Fruit fly (Drosophila melanogaster) whole organism: ENCODE data around the gene geko.

Experiments
- CG8478 ChIP-seq: fragments of >200 bp; optimal IDR thresholded peaks from 2 replicates; lab custom pipeline; 2018; ENCODE audit warnings: inconsistent platforms
- Dll ChIP-seq: fragments of >200 bp; optimal IDR thresholded peaks from 2 replicates; lab custom pipeline; 2017
- EcR ChIP-seq, 2 experiments: fragments of >200 bp; optimal IDR thresholded peaks; 2 replicates each; lab custom pipeline; 2017; ENCODE audit warnings: missing biosample characterization in 2 of 2, missing genetic modification characterization in 2 of 2, missing genetic modification reagents in 2 of 2
- pan ChIP-seq: fragments of >200 bp; optimal IDR thresholded peaks from 2 replicates; lab custom pipeline; 2017
- psq ChIP-seq: fragments of >200 bp; optimal IDR thresholded peaks from 2 replicates; lab custom pipeline; 2017
- usp ChIP-seq: fragments of >200 bp; optimal IDR thresholded peaks from 2 replicates; lab custom pipeline; 2017; ENCODE audit warnings: missing biosample characterization, missing genetic modification characterization, mixed read lengths

geko gene

dm6 chr3L:18183928-18184327 lies 44.7 kb downstream of the geko start:
- no peak for TF ChIP-seq Dll (lab: Kevin White, UChicago)
- TF ChIP-seq psq (lab: Kevin White, UChicago), result no peak
- no peak for TF ChIP-seq usp (GFP tag; lab: Kevin White, UChicago)
- TF ChIP-seq CG8478 (lab: Kevin White, UChicago), result no peak
- no peak for TF ChIP-seq EcR (GFP tag; optimal IDR thresholded peaks at IDR 0.05; lab: Kevin White, UChicago)
- TF ChIP-seq pan (lab: Kevin White, UChicago), result no peak

- TF ChIP-seq usp (GFP tag; lab: Kevin White, UChicago) (no peak), EcR (GFP tag; optimal IDR thresholded peaks at IDR 0.05; lab: Kevin White, UChicago) (no peak), CG8478 (lab: Kevin White, UChicago) (no peak), psq (lab: Kevin White, UChicago) (no peak), pan (lab: Kevin White, UChicago) (no peak), Dll (lab: Kevin White, UChicago) (no peak)
These were observed 45.6 kb downstream of the geko start for dm6 chr3L:18184762-18185161.

DNA sequence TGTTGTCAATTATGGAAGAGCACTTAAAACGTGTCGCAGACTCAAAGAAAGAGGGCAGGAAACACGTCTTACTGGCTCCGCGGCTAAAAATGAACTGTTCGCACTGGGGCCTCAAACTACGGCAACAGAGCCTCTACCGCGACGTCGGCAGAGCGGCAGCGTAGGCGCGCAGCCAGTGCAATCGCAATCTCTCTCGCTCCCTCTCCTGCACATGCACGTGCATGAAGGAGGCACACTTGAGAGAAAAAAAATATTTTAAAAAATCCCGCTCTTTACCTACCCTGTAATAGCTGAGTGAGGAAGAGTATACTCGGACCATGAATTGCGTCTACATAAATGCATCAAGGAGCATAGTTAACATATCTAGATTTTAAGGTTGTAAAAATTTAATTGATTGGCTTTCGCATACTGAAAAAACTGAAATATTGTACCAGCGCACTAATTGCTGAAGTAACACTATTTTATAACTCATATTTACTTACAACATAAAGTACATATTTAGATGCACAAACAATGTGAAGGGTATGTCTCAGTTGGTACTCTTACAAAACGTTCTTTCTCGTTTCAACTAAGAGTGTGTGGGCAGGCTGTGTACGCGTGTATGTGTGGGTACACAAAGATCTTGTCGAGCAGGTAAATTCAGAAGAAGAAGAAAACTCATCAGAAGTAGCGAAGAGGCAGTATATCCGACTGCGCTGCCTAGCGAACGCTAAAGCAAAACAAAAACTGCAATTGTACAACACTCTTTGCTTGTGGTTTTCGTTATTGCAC lies 46.5 kb downstream of the geko start, which contains the start of gene hid:
TSS of gene hid (minus strand) at position 100 of the 771 bp plus-strand sequence.
- TF ChIP-seq psq (lab: Kevin White, UChicago), result peak; percentile 7
- TF ChIP-seq EcR (GFP tag; optimal IDR thresholded peaks at IDR 0.05; lab: Kevin White, UChicago), result no peak
- no peak for TF ChIP-seq CG8478 (lab: Kevin White, UChicago)
- no peak for TF ChIP-seq usp (GFP tag; lab: Kevin White, UChicago)
- TF ChIP-seq Dll (lab: Kevin White, UChicago), result peak; percentile 76
- peak; percentile 98 for TF ChIP-seq pan (lab: Kevin White, UChicago)

dm6 chr3L:18186313-18186625 lies 47.1 kb downstream of the geko start:
- TF ChIP-seq Dll (lab: Kevin White, UChicago) (no peak), CG8478 (lab: Kevin White, UChicago) (no peak)

DNA sequence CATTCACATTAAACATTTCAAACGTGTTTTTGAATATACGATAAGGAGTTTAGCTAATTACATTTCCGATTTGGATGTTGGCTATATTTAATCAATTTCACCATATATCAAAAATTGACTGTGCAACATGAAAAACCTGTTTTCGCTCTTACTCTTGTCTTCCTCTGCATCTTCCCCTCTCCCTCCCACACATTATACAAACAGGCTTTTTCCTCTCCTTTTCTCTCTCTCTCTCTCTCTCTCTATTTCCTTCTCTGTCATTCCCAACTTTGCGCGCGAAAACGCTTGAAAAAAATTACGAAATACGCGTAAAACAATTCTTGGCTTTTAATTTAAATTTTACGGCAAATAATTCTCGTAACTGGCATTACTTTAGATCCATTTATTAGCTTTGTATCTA lies 47.6 kb downstream of the geko start:
- no peak for TF ChIP-seq Dll (lab: Kevin White, UChicago)
- no peak for TF ChIP-seq CG8478 (lab: Kevin White, UChicago)
- no peak for TF ChIP-seq EcR (GFP tag; optimal IDR thresholded peaks at IDR 0.05; lab: Kevin White, UChicago)
- no peak for TF ChIP-seq psq (lab: Kevin White, UChicago)
- no peak for TF ChIP-seq pan (lab: Kevin White, UChicago)
- TF ChIP-seq usp (GFP tag; lab: Kevin White, UChicago), result no peak

DNA sequence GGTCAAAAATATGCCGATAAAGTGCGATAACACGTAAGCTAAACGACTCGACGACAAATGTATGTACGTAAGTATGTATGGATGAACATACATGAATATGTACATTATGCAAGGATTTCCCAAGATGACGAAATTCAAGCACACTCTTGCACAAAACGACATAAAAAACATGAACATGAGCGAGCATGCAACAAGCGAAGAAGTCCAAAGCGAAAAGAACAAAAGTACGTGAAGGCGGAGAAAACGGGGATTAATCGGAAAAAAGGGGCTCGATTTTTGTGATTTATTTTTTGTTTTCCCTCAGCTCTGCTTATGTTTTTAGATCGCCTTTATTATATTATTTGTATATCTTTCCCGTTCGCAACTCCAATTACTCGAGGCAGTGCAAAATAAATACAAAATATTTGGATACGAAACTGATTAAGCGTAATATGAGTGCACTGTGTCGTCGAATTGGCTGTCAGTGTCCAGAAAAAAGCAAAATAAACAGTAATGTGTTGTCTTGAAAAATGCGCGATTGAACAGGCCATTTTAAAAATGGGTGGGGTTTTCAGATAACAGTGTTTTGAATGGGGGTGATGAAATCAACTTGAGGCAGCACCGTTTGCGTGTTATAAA lies 48.4 kb downstream of the geko start:
- TF ChIP-seq pan (lab: Kevin White, UChicago), result no peak
- no peak for TF ChIP-seq CG8478 (lab: Kevin White, UChicago)
- TF ChIP-seq Dll (lab: Kevin White, UChicago), result no peak
- no peak for TF ChIP-seq usp (GFP tag; lab: Kevin White, UChicago)
- no peak for TF ChIP-seq EcR (GFP tag; optimal IDR thresholded peaks at IDR 0.05; lab: Kevin White, UChicago)
- TF ChIP-seq psq (lab: Kevin White, UChicago), result no peak

DNA sequence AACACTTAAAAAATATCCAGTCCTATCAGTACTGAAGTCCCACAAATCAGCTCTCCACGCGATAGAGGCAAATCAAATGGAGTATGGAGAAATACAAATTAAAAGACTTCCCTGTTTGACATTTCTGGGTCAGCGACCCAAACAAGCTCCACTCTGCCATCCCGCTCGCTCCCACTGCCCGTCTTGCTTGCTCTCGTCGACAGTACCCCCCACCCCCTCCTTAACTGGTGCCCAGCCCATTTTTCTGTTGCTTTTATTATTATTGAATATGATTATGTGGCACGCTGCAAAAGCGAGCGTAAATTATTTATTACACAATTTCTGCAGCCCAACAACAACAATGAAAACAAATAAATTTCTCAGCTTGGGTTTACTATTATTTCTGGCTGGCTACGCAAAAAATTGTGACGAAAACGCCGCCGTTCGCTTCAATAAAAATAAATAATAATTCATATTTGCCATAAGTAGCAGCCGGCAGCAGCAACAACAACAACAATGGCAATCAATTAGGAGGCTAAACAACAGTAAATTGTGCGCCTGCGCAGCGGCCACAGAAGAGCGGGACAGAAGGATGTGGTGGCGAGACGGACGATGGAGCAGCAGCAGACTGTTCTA lies 49.4 kb downstream of the geko start:
- no peak for TF ChIP-seq Dll (lab: Kevin White, UChicago)

DNA sequence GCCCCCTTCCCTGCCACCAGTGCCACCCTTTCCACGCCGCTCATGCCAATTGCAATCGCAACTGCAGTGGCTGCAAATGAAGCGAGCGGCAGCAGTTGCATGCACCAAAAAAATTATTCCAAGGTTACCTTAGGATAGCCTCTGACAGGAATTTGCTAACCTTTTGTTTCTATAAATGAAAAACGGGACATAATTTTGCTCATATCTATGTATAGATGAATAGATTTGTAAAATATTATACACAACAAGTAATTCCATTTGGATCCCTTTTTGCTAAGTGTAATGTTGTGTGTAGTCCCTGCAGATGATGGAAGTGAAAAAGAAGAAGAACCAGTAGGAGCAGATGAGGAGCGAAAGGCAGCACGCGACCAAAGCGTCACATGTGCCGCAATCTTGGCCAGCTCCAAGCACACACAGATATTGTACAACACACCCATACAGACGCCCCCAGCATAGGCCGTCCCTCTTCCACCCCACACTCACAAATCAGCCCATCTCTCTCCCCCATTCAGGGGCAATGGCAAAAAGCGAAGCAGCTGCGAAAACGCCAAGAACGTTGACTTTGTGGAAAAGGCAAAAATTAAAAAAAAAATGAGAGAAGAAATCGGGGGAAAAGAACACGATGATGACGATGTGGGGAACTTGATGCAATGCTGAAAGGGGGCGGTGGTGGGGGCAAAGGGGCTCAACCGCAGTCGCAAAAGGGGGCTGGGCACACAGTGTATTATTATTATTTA lies 51.5 kb downstream of the geko start:
- TF ChIP-seq EcR (GFP tag; optimal IDR thresholded peaks at IDR 0.05; lab: Kevin White, UChicago) (peak; percentile 48 to 93), psq (lab: Kevin White, UChicago) (no peak), pan (lab: Kevin White, UChicago) (no peak), usp (GFP tag; lab: Kevin White, UChicago) (no peak)

DNA sequence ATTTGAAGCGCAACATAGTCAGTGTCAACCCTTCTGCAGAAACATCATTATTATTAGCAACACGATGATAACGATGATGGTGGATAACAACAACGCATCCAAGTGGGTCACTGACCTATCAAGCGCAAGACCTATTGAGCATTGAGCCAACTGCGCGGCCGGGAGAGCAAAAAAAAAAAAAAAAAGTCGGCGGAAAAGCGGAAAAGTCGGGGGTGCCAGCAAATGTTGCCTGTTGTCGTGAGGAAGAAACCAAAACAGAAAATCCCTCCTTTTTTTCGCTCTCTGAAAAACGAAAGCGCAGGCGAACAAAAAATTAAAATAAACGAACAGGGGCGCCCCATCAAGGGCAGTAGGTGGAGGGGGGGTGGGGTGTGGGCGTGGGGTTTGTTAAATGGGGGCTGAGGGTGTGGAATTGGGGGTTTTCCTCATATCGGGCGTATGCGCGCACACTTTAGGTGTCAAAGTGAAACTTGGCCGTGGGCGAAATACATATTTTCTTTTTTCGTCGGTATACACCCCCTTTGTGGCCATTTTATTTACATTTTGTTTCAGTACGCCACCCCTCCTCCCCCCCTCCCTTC lies 52.4 kb downstream of the geko start:
- no peak for TF ChIP-seq CG8478 (lab: Kevin White, UChicago)
- peak in 1 of 2 experiments; percentile 71 for TF ChIP-seq EcR (GFP tag; optimal IDR thresholded peaks at IDR 0.05; lab: Kevin White, UChicago)

- TF ChIP-seq Dll (lab: Kevin White, UChicago), result peak; percentile 33
- TF ChIP-seq CG8478 (lab: Kevin White, UChicago), result no peak
These were observed 53.8 kb downstream of the geko start for dm6 chr3L:18192858-18193478.

- TF ChIP-seq psq (lab: Kevin White, UChicago), result no peak
- TF ChIP-seq CG8478 (lab: Kevin White, UChicago), result no peak
- TF ChIP-seq EcR (GFP tag; optimal IDR thresholded peaks at IDR 0.05; lab: Kevin White, UChicago), result no peak
- TF ChIP-seq pan (lab: Kevin White, UChicago), result no peak
- TF ChIP-seq usp (GFP tag; lab: Kevin White, UChicago), result no peak
- TF ChIP-seq Dll (lab: Kevin White, UChicago), result no peak
These were observed 54.4 kb downstream of the geko start for dm6 chr3L:18193642-18194041.
